Fruit fly (Drosophila melanogaster) whole organism, prepupa: ENCODE data around the gene Hmgcl.

ENCODE experiments used
- Blimp-1 ChIP-seq: fragments of 200-800 bp; sonication (Bioruptor generic); optimal IDR thresholded peaks from 3 replicates; lab custom pipeline; 2017; ENCODE audit warnings: missing biosample characterization, missing genetic modification characterization, mild to moderate bottlenecking, moderate library complexity, missing genetic modification reagents
- CG10669 ChIP-seq: fragments of 200-800 bp; sonication (Bioruptor generic); optimal IDR thresholded peaks from 3 replicates; lab custom pipeline; 2018; ENCODE audit warnings: missing biosample characterization, mild to moderate bottlenecking, missing genetic modification characterization, moderate library complexity
- CG11294 ChIP-seq: fragments of 200-800 bp; sonication (Bioruptor generic); IDR thresholded peaks from 2 replicates; pipeline ENCODE4 v1.3.6; 2022; ENCODE audit warnings: missing biosample characterization, missing genetic modification characterization
- CG11762 ChIP-seq: fragments of 200-800 bp; sonication (Bioruptor generic); optimal IDR thresholded peaks from 3 replicates; lab custom pipeline; 2016; ENCODE audit warnings: missing biosample characterization, missing genetic modification characterization; ENCODE audit not compliant: insufficient read depth
- CG1621 ChIP-seq: fragments of 200-800 bp; sonication (Bioruptor generic); optimal IDR thresholded peaks from 3 replicates; lab custom pipeline; 2018; ENCODE audit warnings: missing biosample characterization, mild to moderate bottlenecking, missing genetic modification characterization
- CG16779 ChIP-seq: fragments of 200-800 bp; sonication (Bioruptor generic); optimal IDR thresholded peaks from 3 replicates; lab custom pipeline; 2017; ENCODE audit warnings: missing biosample characterization, mild to moderate bottlenecking, missing genetic modification characterization
- CG31627 ChIP-seq: fragments of 200-800 bp; sonication (Bioruptor generic); optimal IDR thresholded peaks from 3 replicates; lab custom pipeline; 2016; ENCODE audit warnings: missing biosample characterization, missing genetic modification characterization
- CG34406 ChIP-seq: fragments of 200-800 bp; sonication (Bioruptor generic); optimal IDR thresholded peaks from 3 replicates; lab custom pipeline; 2016; ENCODE audit warnings: missing biosample characterization, missing genetic modification characterization
- CG4318 ChIP-seq: fragments of 200-800 bp; sonication (Bioruptor generic); optimal IDR thresholded peaks from 3 replicates; lab custom pipeline; 2017; ENCODE audit warnings: missing biosample characterization, mild to moderate bottlenecking, missing genetic modification characterization
- CG6163 ChIP-seq: fragments of 200-800 bp; sonication (Bioruptor generic); IDR thresholded peaks from 3 replicates; pipeline ENCODE4 v1.3.6; 2022; ENCODE audit warnings: missing biosample characterization, missing genetic modification characterization
- CG6276 ChIP-seq: fragments of 200-800 bp; sonication (Bioruptor generic); optimal IDR thresholded peaks from 2 replicates; lab custom pipeline; 2017; ENCODE audit warnings: missing biosample characterization, mild to moderate bottlenecking, missing genetic modification characterization
- CG6792 ChIP-seq: fragments of 200-800 bp; sonication (Bioruptor generic); optimal IDR thresholded peaks from 3 replicates; lab custom pipeline; 2016; ENCODE audit warnings: missing biosample characterization, missing genetic modification characterization
- CG6808 ChIP-seq: fragments of 200-800 bp; sonication (Bioruptor generic); optimal IDR thresholded peaks from 3 replicates; lab custom pipeline; 2017; ENCODE audit warnings: missing biosample characterization, missing genetic modification characterization, mild to moderate bottlenecking, moderate library complexity, missing genetic modification reagents
- CG6854 ChIP-seq: fragments of 200-800 bp; sonication (Bioruptor generic); optimal IDR thresholded peaks from 2 replicates; lab custom pipeline; 2017; ENCODE audit warnings: missing biosample characterization, mild to moderate bottlenecking, missing genetic modification characterization
- CG8119 ChIP-seq: fragments of 200-800 bp; sonication (Bioruptor generic); IDR thresholded peaks from 3 replicates; pipeline ENCODE4 v1.3.6; 2022; ENCODE audit warnings: missing biosample characterization, missing genetic modification characterization
- CG8632 ChIP-seq: fragments of 200-800 bp; sonication (Bioruptor generic); optimal IDR thresholded peaks from 3 replicates; lab custom pipeline; 2016; ENCODE audit warnings: missing biosample characterization, missing genetic modification characterization
- CG9139 ChIP-seq: fragments of 200-800 bp; sonication (Bioruptor generic); optimal IDR thresholded peaks from 3 replicates; lab custom pipeline; 2017; ENCODE audit warnings: missing biosample characterization, mild to moderate bottlenecking, missing genetic modification characterization
- Eip75B ChIP-seq: fragments of 200-800 bp; sonication (Bioruptor generic); optimal IDR thresholded peaks from 3 replicates; lab custom pipeline; 2016; ENCODE audit warnings: missing biosample characterization, missing genetic modification characterization
- Eip78C ChIP-seq: fragments of 200-800 bp; sonication (Bioruptor generic); peaks from one replicate; lab custom pipeline; 2016; ENCODE audit warnings: missing biosample characterization, missing genetic modification characterization
- Eip93F ChIP-seq: fragments of 200-800 bp; sonication (Bioruptor generic); optimal IDR thresholded peaks from 2 replicates; lab custom pipeline; 2016; ENCODE audit warnings: missing biosample characterization, mild to moderate bottlenecking, missing genetic modification characterization
- Gug ChIP-seq: fragments of 200-800 bp; sonication (Bioruptor generic); IDR thresholded peaks from 2 replicates; pipeline ENCODE4 v1.3.6; 2022; ENCODE audit warnings: missing biosample characterization, missing genetic modification characterization
- Met ChIP-seq: fragments of 200-800 bp; sonication (Bioruptor generic); optimal IDR thresholded peaks from 3 replicates; lab custom pipeline; 2016; ENCODE audit warnings: missing biosample characterization, missing genetic modification characterization
- Sox14 ChIP-seq: fragments of 200-800 bp; sonication (Bioruptor generic); optimal IDR thresholded peaks from 3 replicates; lab custom pipeline; 2016; ENCODE audit warnings: missing biosample characterization, missing genetic modification characterization
- achi ChIP-seq: fragments of 200-800 bp; sonication (Bioruptor generic); optimal IDR thresholded peaks from 3 replicates; lab custom pipeline; 2016; ENCODE audit warnings: missing biosample characterization, missing genetic modification characterization
- cyc ChIP-seq: fragments of 200-800 bp; sonication (Bioruptor generic); optimal IDR thresholded peaks from 3 replicates; lab custom pipeline; 2016; ENCODE audit warnings: missing biosample characterization, missing genetic modification characterization
- dac ChIP-seq: fragments of 200-800 bp; sonication (Bioruptor generic); optimal IDR thresholded peaks from 2 replicates; lab custom pipeline; 2017; ENCODE audit warnings: missing biosample characterization, mild to moderate bottlenecking, missing genetic modification characterization
- dsx ChIP-seq: fragments of 200-800 bp; optimal IDR thresholded peaks from 3 replicates; lab custom pipeline; 2019; ENCODE audit warnings: missing biosample characterization, mild to moderate bottlenecking, missing genetic modification characterization, moderate library complexity; ENCODE audit not compliant: poor library complexity, severe bottlenecking
- eg ChIP-seq: fragments of 200-800 bp; sonication (Bioruptor generic); IDR thresholded peaks from 3 replicates; pipeline ENCODE4 v1.3.6; 2022; ENCODE audit warnings: missing biosample characterization, missing genetic modification characterization
- esn ChIP-seq: fragments of 200-800 bp; sonication (Bioruptor generic); optimal IDR thresholded peaks from 2 replicates; lab custom pipeline; 2016; ENCODE audit warnings: missing biosample characterization, mild to moderate bottlenecking, missing genetic modification characterization, moderate library complexity
- fd59A ChIP-seq: fragments of 200-800 bp; sonication (Bioruptor generic); optimal IDR thresholded peaks from 2 replicates; lab custom pipeline; 2017; ENCODE audit warnings: missing biosample characterization, mild to moderate bottlenecking, missing genetic modification characterization, missing genetic modification reagents
- fkh ChIP-seq: fragments of 200-800 bp; sonication (Bioruptor generic); optimal IDR thresholded peaks from 3 replicates; lab custom pipeline; 2017; ENCODE audit warnings: missing biosample characterization, mild to moderate bottlenecking, missing genetic modification characterization, moderate library complexity
- lz ChIP-seq: fragments of 200-800 bp; sonication (Bioruptor generic); optimal IDR thresholded peaks from 3 replicates; lab custom pipeline; 2016; ENCODE audit warnings: missing biosample characterization, missing genetic modification characterization
- net ChIP-seq: fragments of 200-800 bp; sonication (Bioruptor generic); optimal IDR thresholded peaks from 3 replicates; lab custom pipeline; 2016; ENCODE audit warnings: missing biosample characterization, missing genetic modification characterization
- pdm3 ChIP-seq: fragments of 200-800 bp; sonication (Bioruptor generic); optimal IDR thresholded peaks from 3 replicates; lab custom pipeline; 2016; ENCODE audit warnings: missing biosample characterization, missing genetic modification characterization
- salr ChIP-seq, 2 experiments: fragments of 200-800 bp; sonication (Bioruptor generic); optimal IDR thresholded peaks; 3 replicates each; lab custom pipeline; 2016 to 2018; ENCODE audit warnings: missing biosample characterization in 2 of 2, missing genetic modification characterization in 2 of 2, mild to moderate bottlenecking in 1 of 2
- spab ChIP-seq: fragments of 200-800 bp; sonication (Bioruptor generic); optimal IDR thresholded peaks from 2 replicates; lab custom pipeline; 2017; ENCODE audit warnings: missing biosample characterization, mild to moderate bottlenecking, missing genetic modification characterization, missing genetic modification reagents
- ss ChIP-seq, 2 experiments: fragments of 200-800 bp; sonication (Bioruptor generic); optimal IDR thresholded peaks; 2 replicates in 1 of 2; 3 replicates in 1 of 2; lab custom pipeline; 2017 to 2018; ENCODE audit warnings: mild to moderate bottlenecking in 2 of 2, missing biosample characterization in 2 of 2, missing genetic modification characterization in 2 of 2, moderate library complexity in 1 of 2
- svp ChIP-seq: fragments of 200-800 bp; sonication (Bioruptor generic); peaks from one replicate; lab custom pipeline; 2016; ENCODE audit warnings: missing biosample characterization, missing genetic modification characterization
- topi ChIP-seq: fragments of 200-800 bp; sonication (Bioruptor generic); optimal IDR thresholded peaks from 3 replicates; lab custom pipeline; 2016; ENCODE audit warnings: missing biosample characterization, missing genetic modification characterization

The Hmgcl gene

dm6 chr2L:6919850-6920660 is 40.1 kb upstream of the Hmgcl start, which contains the start of gene x16:
Gene x16, minus strand, starts transcription at chr2L:6920210.
- TF ChIP-seq Eip78C (peak; percentile 31), fd59A (GFP tag; lab: Kevin White, UChicago) (no peak), CG1621 (tag; lab: Kevin White, UChicago) (peak; percentile 28), svp (GFP tag; lab: Kevin White, UChicago) (peak; percentile 63), Sox14 (GFP tag; lab: Kevin White, UChicago) (no peak)

- TF ChIP-seq CG34406 (GFP tag; lab: Kevin White, UChicago) = peak; percentile 14
- no peak for TF ChIP-seq CG10669 (GFP tag; lab: Kevin White, UChicago)
- TF ChIP-seq CG31627 = no peak
- TF ChIP-seq CG16779 = peak; percentile 22
- TF ChIP-seq CG6854 = peak; percentile 5
- peak; percentile 31 for TF ChIP-seq Eip78C
Observed at dm6 chr2L:6920661-6921359, 39.4 kb upstream of the Hmgcl start, which contains the start of gene Hrb27C. Gene Hrb27C, plus strand, starts transcription at chr2L:6920704.

- TF ChIP-seq svp (GFP tag; lab: Kevin White, UChicago) (peak; percentile 47), CG9139 (peak; percentile 4), CG6276 (GFP tag; lab: Kevin White, UChicago) (peak; percentile 21), CG6163 (peak; percentile 22; the same call in 1 of the 3 replicates), Eip75B (GFP tag; lab: Kevin White, UChicago) (peak; percentile 26), CG4318 (GFP tag; lab: Kevin White, UChicago) (no peak), dsx (GFP tag; lab: Kevin White, UChicago) (no peak), CG6808 (GFP tag; lab: Kevin White, UChicago) (peak; percentile 10), Met (GFP tag; lab: Kevin White, UChicago) (peak; percentile 41), ss (GFP tag; optimal IDR thresholded peaks at IDR 0.05; lab: Kevin White, UChicago) (peak in 1 of 2 experiments; percentile 45), Eip93F (GFP tag; lab: Kevin White, UChicago) (no peak), salr (GFP tag; optimal IDR thresholded peaks at IDR 0.05; lab: Kevin White, UChicago) (peak in 1 of 2 experiments; percentile 13), Sox14 (GFP tag; lab: Kevin White, UChicago) (peak; percentile 34), dac (no peak), topi (GFP tag; lab: Kevin White, UChicago) (peak; percentile 5), Gug (GFP tag; lab: Robert Waterston, UW) (no peak), lz (peak; percentile 22), CG11294 (GFP tag; lab: Robert Waterston, UW) (no peak), CG8119 (GFP tag; lab: Robert Waterston, UW) (no peak), CG31627 (no peak), fkh (GFP tag; lab: Kevin White, UChicago) (peak; percentile 28), Eip78C (peak; percentile 69), esn (GFP tag; lab: Kevin White, UChicago) (peak; percentile 26)
Observed at dm6 chr2L:6921360-6922090, 38.7 kb upstream of the Hmgcl start.

DNA sequence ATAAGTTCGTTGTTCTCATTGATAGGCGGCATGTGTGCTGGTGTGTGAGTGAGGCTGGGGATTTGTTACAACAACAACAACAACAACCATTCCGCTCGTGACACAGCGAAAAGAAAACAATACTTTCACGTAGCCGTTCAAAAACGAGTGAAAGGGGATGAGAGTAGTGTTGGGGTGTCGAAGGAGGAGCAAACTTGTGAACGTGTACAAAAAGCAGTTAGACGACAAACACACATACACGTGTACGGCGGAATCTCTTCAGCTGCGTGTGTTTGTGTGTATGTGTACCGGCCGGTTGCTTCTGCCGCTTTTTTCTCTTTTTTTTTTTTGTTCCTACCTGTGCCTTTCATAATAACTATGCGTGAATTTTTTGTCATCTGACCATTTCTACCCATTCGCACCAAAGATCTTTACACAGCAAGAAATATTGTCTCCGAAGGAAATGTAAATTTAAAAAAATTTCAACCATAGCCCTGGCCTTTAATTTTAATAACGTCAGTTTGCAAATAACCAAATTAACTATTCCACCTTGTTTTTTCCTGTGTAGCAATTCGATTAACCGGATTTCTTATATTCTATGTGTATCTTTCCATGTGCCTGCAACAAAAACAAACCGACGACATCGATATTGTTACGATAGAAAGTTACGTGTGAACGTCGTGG is 38.0 kb upstream of the Hmgcl start:
- TF ChIP-seq achi (GFP tag; lab: Kevin White, UChicago) = peak; percentile 84
- TF ChIP-seq Blimp-1 (GFP tag; lab: Kevin White, UChicago) = peak; percentile 75
- peak; percentile 87 for TF ChIP-seq pdm3 (GFP tag; lab: Kevin White, UChicago)
- TF ChIP-seq net (GFP tag; lab: Kevin White, UChicago) = no peak
- TF ChIP-seq Sox14 (GFP tag; lab: Kevin White, UChicago) = peak; percentile 84
- peak; percentile 69 for TF ChIP-seq cyc (GFP tag; lab: Kevin White, UChicago)
- peak; percentile 78 for TF ChIP-seq Gug (GFP tag; lab: Robert Waterston, UW)
- TF ChIP-seq fkh (GFP tag; lab: Kevin White, UChicago) = no peak
- TF ChIP-seq CG11762 (GFP tag; lab: Kevin White, UChicago) = peak; percentile 88
- peak; percentile 81 for TF ChIP-seq CG6792 (GFP tag; lab: Kevin White, UChicago)
- TF ChIP-seq dsx (GFP tag; lab: Kevin White, UChicago) = peak; percentile 78
- peak; percentile 81 for TF ChIP-seq topi (GFP tag; lab: Kevin White, UChicago)
- TF ChIP-seq CG6854 = peak; percentile 62
- TF ChIP-seq CG8632 = peak; percentile 64
- TF ChIP-seq CG6808 (GFP tag; lab: Kevin White, UChicago) = peak; percentile 68
- no peak for TF ChIP-seq spab (GFP tag; lab: Kevin White, UChicago)
- TF ChIP-seq CG34406 (GFP tag; lab: Kevin White, UChicago) = peak; percentile 71
- no peak; the same call in 2 of the 3 replicates for TF ChIP-seq eg (GFP tag; lab: Robert Waterston, UW)
